Worm (Caenorhabditis elegans) whole organism, L3 larva: Measurements from ENCODE around the gene C33C12.4.

Source experiments
- nhr-11 ChIP-seq: fragments of 150-350 bp; optimal IDR thresholded peaks from 2 replicates; lab custom pipeline; 2014; ENCODE audit warnings: missing biosample characterization, missing genetic modification characterization
- nhr-76 ChIP-seq: fragments of 150-350 bp; sonication (generic microtip); optimal IDR thresholded peaks from 5 replicates; lab custom pipeline; 2014; ENCODE audit warnings: missing biosample characterization, missing genetic modification characterization
- skn-1 ChIP-seq: fragments of 150-350 bp; optimal IDR thresholded peaks from 2 replicates; lab custom pipeline; 2014; ENCODE audit warnings: missing biosample characterization, missing genetic modification characterization

DNA sequence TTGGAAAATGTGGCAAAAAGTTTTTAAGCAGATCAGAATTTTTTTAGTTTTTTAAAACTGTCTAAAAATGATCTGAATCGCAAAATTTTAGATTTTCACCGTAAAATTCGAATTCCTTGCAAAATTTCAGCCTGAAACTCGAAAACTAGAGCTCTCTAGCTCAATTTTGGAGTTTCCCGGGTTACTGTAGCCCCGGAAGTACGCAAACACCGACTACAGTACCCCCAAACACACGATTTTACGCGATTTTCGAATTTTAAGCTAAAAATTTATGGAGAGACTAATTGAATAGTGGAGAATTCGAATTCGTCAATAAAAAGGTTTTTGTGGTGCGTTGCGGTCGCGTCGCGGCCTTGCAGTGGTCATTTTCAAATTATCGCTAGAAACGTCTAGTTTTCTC is 20.5 kb upstream of the C33C12.4 start:
- TF ChIP-seq nhr-76 (tag; lab: Kevin White, UChicago) (no peak), nhr-11 (no peak), skn-1 (tag; lab: Kevin White, UChicago) (no peak)
